Fruit fly (Drosophila melanogaster): Measurements from ENCODE around the gene PK2-R1.

PK2-R1 gene

DNA sequence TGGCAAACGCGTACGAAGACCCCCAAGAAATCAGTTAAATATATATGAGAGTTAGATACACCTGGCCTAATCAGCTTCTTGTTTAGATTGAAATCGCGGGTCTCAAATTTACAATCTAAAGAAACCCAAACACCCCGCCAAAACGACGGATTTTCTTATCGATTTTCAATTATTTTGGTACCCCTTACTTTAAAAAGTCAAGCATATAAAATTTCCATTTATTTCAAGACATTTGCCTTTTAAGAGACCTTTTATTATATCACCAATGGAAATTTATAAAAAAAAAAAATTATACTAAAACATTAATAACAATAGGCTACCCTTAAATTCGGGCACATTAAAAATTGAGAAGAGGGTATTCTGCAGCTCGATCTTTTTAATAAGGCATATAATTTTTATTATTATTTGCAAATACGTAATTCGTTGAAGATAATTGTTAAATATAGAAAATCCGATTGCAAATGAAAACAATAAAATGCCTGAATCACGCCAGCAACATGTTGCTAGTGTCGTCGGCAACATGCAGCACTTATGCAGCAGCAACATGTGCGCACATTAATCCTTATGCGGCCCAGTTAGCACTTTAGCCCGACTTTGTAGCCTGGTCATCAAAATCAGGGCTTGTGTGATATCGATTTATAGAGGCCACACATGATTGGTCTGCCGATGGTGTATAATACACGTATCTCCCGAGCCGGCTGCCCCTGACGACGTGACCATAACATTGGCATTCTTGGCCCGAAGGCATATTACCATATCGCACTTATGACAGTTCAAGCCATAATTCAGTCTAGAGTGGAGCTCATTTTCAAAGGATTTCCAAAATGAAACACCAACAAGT, 33.9 kb downstream of the PK2-R1 start, which contains the start of the genes Lip3 and CG34309 (continued):
- no peak for TF ChIP-seq ci (GFP tag; IDR thresholded peaks at IDR 0.05)
- TF ChIP-seq seq (GFP tag; IDR thresholded peaks at IDR 0.05), result no peak
- peak; percentile 8 for TF ChIP-seq grau (tag; optimal IDR thresholded peaks at IDR 0.05)
- TF ChIP-seq Nf-YA (GFP tag; IDR thresholded peaks at IDR 0.05), result no peak
- no peak for TF ChIP-seq al (GFP tag; IDR thresholded peaks at IDR 0.05)
- no peak for TF ChIP-seq dmrt11E (tag; optimal IDR thresholded peaks at IDR 0.05)
- no peak for TF ChIP-seq CG8388 (GFP tag; optimal IDR thresholded peaks at IDR 0.05)
- peak; percentile 12 for TF ChIP-seq Meics (GFP tag; optimal IDR thresholded peaks at IDR 0.05)
- no peak for TF ChIP-seq CG16815 (GFP tag; optimal IDR thresholded peaks at IDR 0.05)
- no peak for TF ChIP-seq CG11247 (GFP tag; IDR thresholded peaks at IDR 0.05)

DNA sequence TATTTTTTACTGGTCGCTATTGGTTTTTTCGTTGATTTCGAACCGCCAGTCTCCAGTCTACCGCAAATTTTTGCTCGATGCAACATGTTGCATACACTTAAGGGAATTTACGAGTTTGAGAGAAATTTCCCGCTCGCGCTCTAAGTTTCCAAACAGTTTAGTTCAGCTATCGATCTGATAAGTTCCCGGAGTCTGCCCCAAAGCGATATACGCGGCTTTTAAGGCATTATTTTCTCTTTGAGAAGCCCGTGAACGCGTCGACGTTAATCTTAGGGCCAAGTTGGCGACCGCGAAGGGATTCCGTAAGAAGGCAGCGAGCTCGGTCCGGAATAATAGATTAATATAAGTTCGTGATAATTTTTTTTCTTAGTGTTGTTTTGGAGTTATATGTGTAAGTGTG, 36.8 kb downstream of the PK2-R1 start:
- no peak for TF ChIP-seq NC2α (GFP tag; optimal IDR thresholded peaks at IDR 0.05)
- TF ChIP-seq CG11504 (tag; optimal IDR thresholded peaks at IDR 0.05), result peak; percentile 62
- no peak for TF ChIP-seq CG9932 (GFP tag; IDR thresholded peaks at IDR 0.05)
- TF ChIP-seq h (optimal IDR thresholded peaks at IDR 0.05), result no peak
- TF ChIP-seq CG2129 (GFP tag; IDR thresholded peaks at IDR 0.05; ENCODE audit: partially characterized antibody), result no peak
- no peak for TF ChIP-seq CG7987 (GFP tag; optimal IDR thresholded peaks at IDR 0.05)
- peak; percentile 2 for TF ChIP-seq CoRest (tag; optimal IDR thresholded peaks at IDR 0.05)
- no peak for TF ChIP-seq CG11247 (GFP tag; IDR thresholded peaks at IDR 0.05)
- no peak for TF ChIP-seq CG6254 (GFP tag; optimal IDR thresholded peaks at IDR 0.05)
- no peak for TF ChIP-seq pnt (GFP tag; optimal IDR thresholded peaks at IDR 0.05)
- no peak for TF ChIP-seq ato (GFP tag; IDR thresholded peaks at IDR 0.05; ENCODE audit: partially characterized antibody)
- no peak for TF ChIP-seq gcm (GFP tag; optimal IDR thresholded peaks at IDR 0.05)
- no peak for TF ChIP-seq fd3F (GFP tag; optimal IDR thresholded peaks at IDR 0.05)
- TF ChIP-seq NK7.1 (GFP tag; optimal IDR thresholded peaks at IDR 0.05), result no peak
- no peak for TF ChIP-seq CG3995 (GFP tag; optimal IDR thresholded peaks at IDR 0.05)
- TF ChIP-seq CG7928 (GFP tag; optimal IDR thresholded peaks at IDR 0.05), result no peak
- TF ChIP-seq nmo (GFP tag; optimal IDR thresholded peaks at IDR 0.05), result no peak
- no peak for TF ChIP-seq CG7963 (GFP tag; IDR thresholded peaks at IDR 0.05; ENCODE audit: partially characterized antibody)
- TF ChIP-seq Sox100B (GFP tag; optimal IDR thresholded peaks at IDR 0.05), result no peak
- no peak for TF ChIP-seq ash1 (GFP tag; optimal IDR thresholded peaks at IDR 0.05)
- 0 out of 3 replicates have a peak, but pooled peaks have one; percentile 35 for TF ChIP-seq ci (GFP tag; IDR thresholded peaks at IDR 0.05)
- TF ChIP-seq CG3847 (GFP tag; IDR thresholded peaks at IDR 0.05), result no peak
- no peak for TF ChIP-seq CG2712 (tag; optimal IDR thresholded peaks at IDR 0.05)
- TF ChIP-seq CG30431 (GFP tag; optimal IDR thresholded peaks at IDR 0.05), result no peak
- TF ChIP-seq grau (tag; optimal IDR thresholded peaks at IDR 0.05), result no peak
- TF ChIP-seq CG7357 (GFP tag; IDR thresholded peaks at IDR 0.05), result no peak
- TF ChIP-seq luna (GFP tag; optimal IDR thresholded peaks at IDR 0.05), result no peak
- no peak for TF ChIP-seq CG42726 (GFP tag; IDR thresholded peaks at IDR 0.05; ENCODE audit: partially characterized antibody)
- no peak for TF ChIP-seq Ssrp (tag; optimal IDR thresholded peaks at IDR 0.05)
- no peak for TF ChIP-seq CG11085 (GFP tag; IDR thresholded peaks at IDR 0.05)
- no peak for TF ChIP-seq Nf-YB (GFP tag; optimal IDR thresholded peaks at IDR 0.05)
- no peak for TF ChIP-seq Rfx (GFP tag; IDR thresholded peaks at IDR 0.05)
- no peak for TF ChIP-seq fd64A (GFP tag; optimal IDR thresholded peaks at IDR 0.05)
- TF ChIP-seq sima (GFP tag; optimal IDR thresholded peaks at IDR 0.05), result no peak
- TF ChIP-seq Nf-YA (GFP tag; IDR thresholded peaks at IDR 0.05), result no peak
- TF ChIP-seq aop (GFP tag; IDR thresholded peaks at IDR 0.05), result no peak
- TF ChIP-seq CG13775 (GFP tag; optimal IDR thresholded peaks at IDR 0.05), result no peak
- peak; percentile 5 for TF ChIP-seq PHDP (tag; optimal IDR thresholded peaks at IDR 0.05)
- TF ChIP-seq sens (GFP tag), result peak; percentile 69
- TF ChIP-seq Med (GFP tag), result peak; percentile 5
- no peak for TF ChIP-seq fd96Cb (tag; optimal IDR thresholded peaks at IDR 0.05)
- TF ChIP-seq CG5180 (GFP tag; optimal IDR thresholded peaks at IDR 0.05), result peak; percentile 96

All from whole organism, embryonic.